Fruit fly (Drosophila melanogaster) whole organism, prepupa: ENCODE data around the gene dop.

Experiments used
- Blimp-1 ChIP-seq: fragments of 200-800 bp; sonication (Bioruptor generic); optimal IDR thresholded peaks from 3 replicates; lab custom pipeline; 2017; ENCODE audit warnings: missing biosample characterization, missing genetic modification characterization, mild to moderate bottlenecking, moderate library complexity, missing genetic modification reagents
- CG10669 ChIP-seq: fragments of 200-800 bp; sonication (Bioruptor generic); optimal IDR thresholded peaks from 3 replicates; lab custom pipeline; 2018; ENCODE audit warnings: missing biosample characterization, mild to moderate bottlenecking, missing genetic modification characterization, moderate library complexity
- CG11294 ChIP-seq: fragments of 200-800 bp; sonication (Bioruptor generic); IDR thresholded peaks from 2 replicates; pipeline ENCODE4 v1.3.6; 2022; ENCODE audit warnings: missing biosample characterization, missing genetic modification characterization
- CG11762 ChIP-seq: fragments of 200-800 bp; sonication (Bioruptor generic); optimal IDR thresholded peaks from 3 replicates; lab custom pipeline; 2016; ENCODE audit warnings: missing biosample characterization, missing genetic modification characterization; ENCODE audit not compliant: insufficient read depth
- CG15336 ChIP-seq: fragments of 200-800 bp; sonication (Bioruptor generic); IDR thresholded peaks from 2 replicates; pipeline ENCODE4 v1.3.6; 2022; ENCODE audit warnings: missing biosample characterization, missing genetic modification characterization
- CG1621 ChIP-seq: fragments of 200-800 bp; sonication (Bioruptor generic); optimal IDR thresholded peaks from 3 replicates; lab custom pipeline; 2018; ENCODE audit warnings: missing biosample characterization, mild to moderate bottlenecking, missing genetic modification characterization
- CG16779 ChIP-seq: fragments of 200-800 bp; sonication (Bioruptor generic); optimal IDR thresholded peaks from 3 replicates; lab custom pipeline; 2017; ENCODE audit warnings: missing biosample characterization, mild to moderate bottlenecking, missing genetic modification characterization
- CG3032 ChIP-seq: fragments of 200-800 bp; optimal IDR thresholded peaks from 2 replicates; lab custom pipeline; 2019; ENCODE audit warnings: missing biosample characterization, mild to moderate bottlenecking, missing genetic modification characterization, moderate library complexity
- CG31627 ChIP-seq: fragments of 200-800 bp; sonication (Bioruptor generic); optimal IDR thresholded peaks from 3 replicates; lab custom pipeline; 2016; ENCODE audit warnings: missing biosample characterization, missing genetic modification characterization
- CG32006 ChIP-seq: fragments of 200-800 bp; sonication (Bioruptor generic); optimal IDR thresholded peaks from 3 replicates; lab custom pipeline; 2017; ENCODE audit warnings: missing biosample characterization, mild to moderate bottlenecking, missing genetic modification characterization
- CG6163 ChIP-seq: fragments of 200-800 bp; sonication (Bioruptor generic); IDR thresholded peaks from 3 replicates; pipeline ENCODE4 v1.3.6; 2022; ENCODE audit warnings: missing biosample characterization, missing genetic modification characterization
- CG6792 ChIP-seq: fragments of 200-800 bp; sonication (Bioruptor generic); optimal IDR thresholded peaks from 3 replicates; lab custom pipeline; 2016; ENCODE audit warnings: missing biosample characterization, missing genetic modification characterization
- CG6808 ChIP-seq: fragments of 200-800 bp; sonication (Bioruptor generic); optimal IDR thresholded peaks from 3 replicates; lab custom pipeline; 2017; ENCODE audit warnings: missing biosample characterization, missing genetic modification characterization, mild to moderate bottlenecking, moderate library complexity, missing genetic modification reagents
- CG6854 ChIP-seq: fragments of 200-800 bp; sonication (Bioruptor generic); optimal IDR thresholded peaks from 2 replicates; lab custom pipeline; 2017; ENCODE audit warnings: missing biosample characterization, mild to moderate bottlenecking, missing genetic modification characterization
- CG7368 ChIP-seq: fragments of 200-800 bp; sonication (Bioruptor generic); optimal IDR thresholded peaks from 3 replicates; lab custom pipeline; 2016; ENCODE audit warnings: missing biosample characterization, missing genetic modification characterization
- CG8119 ChIP-seq: fragments of 200-800 bp; sonication (Bioruptor generic); IDR thresholded peaks from 3 replicates; pipeline ENCODE4 v1.3.6; 2022; ENCODE audit warnings: missing biosample characterization, missing genetic modification characterization
- CG9139 ChIP-seq: fragments of 200-800 bp; sonication (Bioruptor generic); optimal IDR thresholded peaks from 3 replicates; lab custom pipeline; 2017; ENCODE audit warnings: missing biosample characterization, mild to moderate bottlenecking, missing genetic modification characterization
- Eip75B ChIP-seq: fragments of 200-800 bp; sonication (Bioruptor generic); optimal IDR thresholded peaks from 3 replicates; lab custom pipeline; 2016; ENCODE audit warnings: missing biosample characterization, missing genetic modification characterization
- Eip78C ChIP-seq: fragments of 200-800 bp; sonication (Bioruptor generic); peaks from one replicate; lab custom pipeline; 2016; ENCODE audit warnings: missing biosample characterization, missing genetic modification characterization
- Eip93F ChIP-seq: fragments of 200-800 bp; sonication (Bioruptor generic); optimal IDR thresholded peaks from 2 replicates; lab custom pipeline; 2016; ENCODE audit warnings: missing biosample characterization, mild to moderate bottlenecking, missing genetic modification characterization
- Ets96B ChIP-seq: fragments of 200-800 bp; optimal IDR thresholded peaks from 2 replicates; lab custom pipeline; 2019; ENCODE audit warnings: missing biosample characterization, mild to moderate bottlenecking, missing genetic modification characterization, moderate library complexity
- Gug ChIP-seq: fragments of 200-800 bp; sonication (Bioruptor generic); IDR thresholded peaks from 2 replicates; pipeline ENCODE4 v1.3.6; 2022; ENCODE audit warnings: missing biosample characterization, missing genetic modification characterization
- Hr38 ChIP-seq: sonication (Bioruptor generic); optimal IDR thresholded peaks from 2 replicates; lab custom pipeline; 2016; ENCODE audit warnings: missing biosample characterization, missing genetic modification characterization
- Hr4 ChIP-seq: fragments of 200-800 bp; sonication (Bioruptor generic); optimal IDR thresholded peaks from 3 replicates; lab custom pipeline; 2016; ENCODE audit warnings: missing biosample characterization, missing genetic modification characterization
- Lpt ChIP-seq: fragments of 200-800 bp; sonication (Bioruptor generic); optimal IDR thresholded peaks from 3 replicates; lab custom pipeline; 2016; ENCODE audit warnings: missing biosample characterization, missing genetic modification characterization
- Smox ChIP-seq: fragments of 200-800 bp; sonication (Bioruptor generic); optimal IDR thresholded peaks from 3 replicates; lab custom pipeline; 2016; ENCODE audit warnings: missing biosample characterization, missing genetic modification characterization
- Sox14 ChIP-seq: fragments of 200-800 bp; sonication (Bioruptor generic); optimal IDR thresholded peaks from 3 replicates; lab custom pipeline; 2016; ENCODE audit warnings: missing biosample characterization, missing genetic modification characterization
- Sox15 ChIP-seq: fragments of 200-800 bp; sonication (Bioruptor generic); optimal IDR thresholded peaks from 3 replicates; lab custom pipeline; 2016; ENCODE audit warnings: missing biosample characterization, missing genetic modification characterization
- achi ChIP-seq: fragments of 200-800 bp; sonication (Bioruptor generic); optimal IDR thresholded peaks from 3 replicates; lab custom pipeline; 2016; ENCODE audit warnings: missing biosample characterization, missing genetic modification characterization
- acj6 ChIP-seq: fragments of 200-800 bp; sonication (Bioruptor generic); optimal IDR thresholded peaks from 3 replicates; lab custom pipeline; 2016; ENCODE audit warnings: missing biosample characterization, missing genetic modification characterization
- cyc ChIP-seq: fragments of 200-800 bp; sonication (Bioruptor generic); optimal IDR thresholded peaks from 3 replicates; lab custom pipeline; 2016; ENCODE audit warnings: missing biosample characterization, missing genetic modification characterization
- dsx ChIP-seq: fragments of 200-800 bp; optimal IDR thresholded peaks from 3 replicates; lab custom pipeline; 2019; ENCODE audit warnings: missing biosample characterization, mild to moderate bottlenecking, missing genetic modification characterization, moderate library complexity; ENCODE audit not compliant: poor library complexity, severe bottlenecking
- eg ChIP-seq: fragments of 200-800 bp; sonication (Bioruptor generic); IDR thresholded peaks from 3 replicates; pipeline ENCODE4 v1.3.6; 2022; ENCODE audit warnings: missing biosample characterization, missing genetic modification characterization
- esn ChIP-seq: fragments of 200-800 bp; sonication (Bioruptor generic); optimal IDR thresholded peaks from 2 replicates; lab custom pipeline; 2016; ENCODE audit warnings: missing biosample characterization, mild to moderate bottlenecking, missing genetic modification characterization, moderate library complexity
- fd59A ChIP-seq: fragments of 200-800 bp; sonication (Bioruptor generic); optimal IDR thresholded peaks from 2 replicates; lab custom pipeline; 2017; ENCODE audit warnings: missing biosample characterization, mild to moderate bottlenecking, missing genetic modification characterization, missing genetic modification reagents
- fd85E ChIP-seq: fragments of 200-800 bp; sonication (Bioruptor generic); optimal IDR thresholded peaks from 3 replicates; lab custom pipeline; 2016; ENCODE audit warnings: missing biosample characterization, missing genetic modification characterization
- lz ChIP-seq: fragments of 200-800 bp; sonication (Bioruptor generic); optimal IDR thresholded peaks from 3 replicates; lab custom pipeline; 2016; ENCODE audit warnings: missing biosample characterization, missing genetic modification characterization
- pdm3 ChIP-seq: fragments of 200-800 bp; sonication (Bioruptor generic); optimal IDR thresholded peaks from 3 replicates; lab custom pipeline; 2016; ENCODE audit warnings: missing biosample characterization, missing genetic modification characterization
- salr ChIP-seq, 2 experiments: fragments of 200-800 bp; sonication (Bioruptor generic); optimal IDR thresholded peaks; 3 replicates each; lab custom pipeline; 2016 to 2018; ENCODE audit warnings: missing biosample characterization in 2 of 2, missing genetic modification characterization in 2 of 2, mild to moderate bottlenecking in 1 of 2
- spab ChIP-seq: fragments of 200-800 bp; sonication (Bioruptor generic); optimal IDR thresholded peaks from 2 replicates; lab custom pipeline; 2017; ENCODE audit warnings: missing biosample characterization, mild to moderate bottlenecking, missing genetic modification characterization, missing genetic modification reagents
- ss ChIP-seq, 2 experiments: fragments of 200-800 bp; sonication (Bioruptor generic); optimal IDR thresholded peaks; 2 replicates in 1 of 2; 3 replicates in 1 of 2; lab custom pipeline; 2017 to 2018; ENCODE audit warnings: mild to moderate bottlenecking in 2 of 2, missing biosample characterization in 2 of 2, missing genetic modification characterization in 2 of 2, moderate library complexity in 1 of 2
- svp ChIP-seq: fragments of 200-800 bp; sonication (Bioruptor generic); peaks from one replicate; lab custom pipeline; 2016; ENCODE audit warnings: missing biosample characterization, missing genetic modification characterization
- topi ChIP-seq: fragments of 200-800 bp; sonication (Bioruptor generic); optimal IDR thresholded peaks from 3 replicates; lab custom pipeline; 2016; ENCODE audit warnings: missing biosample characterization, missing genetic modification characterization
- vri ChIP-seq: fragments of 200-800 bp; sonication (Bioruptor generic); optimal IDR thresholded peaks from 3 replicates; lab custom pipeline; 2016; ENCODE audit warnings: missing biosample characterization, mild to moderate bottlenecking, missing genetic modification characterization

The dop gene

dm6 chr3L:15587445-15588381 is 21.9 kb downstream of the dop start, which contains the start of gene CG7656 (continued):
- no peak for TF ChIP-seq spab (GFP tag; lab: Kevin White, UChicago)
- peak; percentile 3 for TF ChIP-seq CG6792 (GFP tag; lab: Kevin White, UChicago)
- TF ChIP-seq CG9139 (GFP tag; lab: Kevin White, UChicago), result no peak
- peak; percentile 79 for TF ChIP-seq CG31627 (GFP tag; lab: Kevin White, UChicago)
- TF ChIP-seq esn (GFP tag; lab: Kevin White, UChicago), result peak; percentile 68
- TF ChIP-seq Blimp-1 (GFP tag; lab: Kevin White, UChicago), result no peak
- TF ChIP-seq Hr38 (GFP tag; lab: Kevin White, UChicago), result no peak
- peak; percentile 30 for TF ChIP-seq topi (GFP tag; lab: Kevin White, UChicago)
- TF ChIP-seq CG1621 (tag; lab: Kevin White, UChicago), result no peak
- no peak for TF ChIP-seq CG6808
- peak; percentile 91 for TF ChIP-seq svp (GFP tag; lab: Kevin White, UChicago)
- peak; percentile 68 for TF ChIP-seq Smox (GFP tag; lab: Kevin White, UChicago)
- TF ChIP-seq fd85E (GFP tag; lab: Kevin White, UChicago), result no peak
- TF ChIP-seq Eip78C (GFP tag; lab: Kevin White, UChicago), result peak; percentile 82
- TF ChIP-seq Hr4, result peak; percentile 58
- no peak for TF ChIP-seq vri (GFP tag; lab: Kevin White, UChicago)
- TF ChIP-seq lz (GFP tag; lab: Kevin White, UChicago), result peak; percentile 64
- peak; percentile 55 for TF ChIP-seq achi (GFP tag; lab: Kevin White, UChicago)
- TF ChIP-seq dsx (GFP tag; lab: Kevin White, UChicago), result peak; percentile 84
- TF ChIP-seq CG11294 (GFP tag; lab: Robert Waterston, UW), result peak; percentile 29; the same call in 1 of the 2 replicates
- peak; percentile 49 for TF ChIP-seq Eip75B (GFP tag; lab: Kevin White, UChicago)
- no peak for TF ChIP-seq Ets96B (tag; lab: Kevin White, UChicago)
- peak; percentile 2 for TF ChIP-seq fd59A
- peak; percentile 69 for TF ChIP-seq acj6
- TF ChIP-seq Lpt (GFP tag; lab: Kevin White, UChicago), result no peak
- TF ChIP-seq CG11762 (GFP tag; lab: Kevin White, UChicago), result no peak
- no peak for TF ChIP-seq Eip93F (GFP tag; lab: Kevin White, UChicago)
- peak; percentile 74 for TF ChIP-seq pdm3
- TF ChIP-seq CG10669 (GFP tag; lab: Kevin White, UChicago), result peak; percentile 12
- TF ChIP-seq CG6163 (GFP tag; lab: Robert Waterston, UW), result peak; percentile 66
- peak; percentile 48 for TF ChIP-seq CG15336
- TF ChIP-seq CG7368, result peak; percentile 56
- no peak for TF ChIP-seq CG16779 (tag; lab: Kevin White, UChicago)

dm6 chr3L:15588514-15589138 is 22.8 kb downstream of the dop start, which contains the start of gene RhoGAP71E:
Gene RhoGAP71E (plus strand): TSS chr3L:15588860.
- peak; percentile 77 for TF ChIP-seq CG6854 (GFP tag; lab: Kevin White, UChicago)
- TF ChIP-seq fd85E (GFP tag; lab: Kevin White, UChicago), result peak; percentile 17
- peak; percentile 19 for TF ChIP-seq esn (GFP tag; lab: Kevin White, UChicago)
- peak; percentile 63 for TF ChIP-seq CG15336
- TF ChIP-seq CG10669 (GFP tag; lab: Kevin White, UChicago), result peak; percentile 23
- peak; percentile 50 for TF ChIP-seq CG3032 (tag; lab: Kevin White, UChicago)
- no peak for TF ChIP-seq spab (GFP tag; lab: Kevin White, UChicago)
- peak; percentile 33 for TF ChIP-seq Sox14 (GFP tag; lab: Kevin White, UChicago)
- peak; percentile 54 for TF ChIP-seq CG16779 (tag; lab: Kevin White, UChicago)
- peak; percentile 75 for TF ChIP-seq CG8119 (GFP tag; lab: Robert Waterston, UW)
- peak; percentile 8 for TF ChIP-seq CG1621 (tag; lab: Kevin White, UChicago)
- peak; percentile 16 for TF ChIP-seq cyc (GFP tag; lab: Kevin White, UChicago)
- TF ChIP-seq salr (GFP tag; optimal IDR thresholded peaks at IDR 0.05; lab: Kevin White, UChicago), result peak in 1 of 2 experiments; percentile 13
- TF ChIP-seq Sox15 (GFP tag; lab: Kevin White, UChicago), result no peak
- peak; percentile 55; the same call in 2 of the 3 replicates for TF ChIP-seq eg
- peak; percentile 16 for TF ChIP-seq Ets96B (tag; lab: Kevin White, UChicago)
- TF ChIP-seq vri (GFP tag; lab: Kevin White, UChicago), result no peak
- TF ChIP-seq CG6163 (GFP tag; lab: Robert Waterston, UW), result peak; percentile 78; the same call in 2 of the 3 replicates
- TF ChIP-seq lz (GFP tag; lab: Kevin White, UChicago), result peak; percentile 15
- peak; percentile 9 for TF ChIP-seq CG6808
- peak in 1 of 2 experiments; percentile 58 for TF ChIP-seq ss (GFP tag; optimal IDR thresholded peaks at IDR 0.05; lab: Kevin White, UChicago)
- no peak for TF ChIP-seq acj6
- peak; percentile 3 for TF ChIP-seq CG32006 (GFP tag; lab: Kevin White, UChicago)
- peak; percentile 67 for TF ChIP-seq Eip78C (GFP tag; lab: Kevin White, UChicago)
- TF ChIP-seq Hr38 (GFP tag; lab: Kevin White, UChicago), result no peak
- peak; percentile 46 for TF ChIP-seq Gug (GFP tag; lab: Robert Waterston, UW)
- peak; percentile 43 for TF ChIP-seq dsx (GFP tag; lab: Kevin White, UChicago)
